Fruit fly (Drosophila melanogaster): ENCODE results near the gene CG5895.

Gene CG5895

dm6 chr3L:16002116-16002716, 33.1 kb upstream of the CG5895 start:
- no peak for TF ChIP-seq EcR (GFP tag; optimal IDR thresholded peaks at IDR 0.05)
- TF ChIP-seq CG4496 (GFP tag; IDR thresholded peaks at IDR 0.05): no peak
- peak; percentile 26 for TF ChIP-seq CG34367 (tag; optimal IDR thresholded peaks at IDR 0.05)
- peak; percentile 12 for TF ChIP-seq CG17806 (tag; optimal IDR thresholded peaks at IDR 0.05)
- no peak for TF ChIP-seq D1 (tag; optimal IDR thresholded peaks at IDR 0.05)
- TF ChIP-seq CG10348 (GFP tag; IDR thresholded peaks at IDR 0.05): no peak
- TF ChIP-seq CG8159 (tag; optimal IDR thresholded peaks at IDR 0.05): no peak
- peak; percentile 84 for TF ChIP-seq CG12605 (GFP tag; IDR thresholded peaks at IDR 0.05)
- peak; percentile 1 for TF ChIP-seq CG9948 (tag; optimal IDR thresholded peaks at IDR 0.05)
- TF ChIP-seq fd96Ca (GFP tag; IDR thresholded peaks at IDR 0.05): no peak; the same call in 1 of the 3 replicates
- TF ChIP-seq Snoo (tag; optimal IDR thresholded peaks at IDR 0.05): no peak
- TF ChIP-seq Ets98B (GFP tag; IDR thresholded peaks at IDR 0.05): peak; percentile 62
- TF ChIP-seq gl (tag; optimal IDR thresholded peaks at IDR 0.05): peak; percentile 78
- TF ChIP-seq CG15710 (tag; optimal IDR thresholded peaks at IDR 0.05): peak; percentile 32
- no peak for TF ChIP-seq rn (GFP tag; IDR thresholded peaks at IDR 0.05)
- TF ChIP-seq CG8301 (tag; optimal IDR thresholded peaks at IDR 0.05): peak; percentile 52
- TF ChIP-seq CG13204 (GFP tag; optimal IDR thresholded peaks at IDR 0.05): peak; percentile 41
- peak; percentile 60 for TF ChIP-seq Pif1A (GFP tag; optimal IDR thresholded peaks at IDR 0.05)
- TF ChIP-seq CG32121 (GFP tag; IDR thresholded peaks at IDR 0.05): peak; percentile 48; the same call in 1 of the 2 replicates
- TF ChIP-seq Pif1B (GFP tag; optimal IDR thresholded peaks at IDR 0.05): peak; percentile 37
- peak; percentile 62 for TF ChIP-seq CG14655 (GFP tag; optimal IDR thresholded peaks at IDR 0.05)

- TF ChIP-seq EcR (GFP tag; optimal IDR thresholded peaks at IDR 0.05) (peak; percentile 28), gl (tag; optimal IDR thresholded peaks at IDR 0.05) (peak; percentile 87), Snoo (tag; optimal IDR thresholded peaks at IDR 0.05) (peak; percentile 8), Pif1B (GFP tag; optimal IDR thresholded peaks at IDR 0.05) (peak; percentile 65), CG8301 (tag; optimal IDR thresholded peaks at IDR 0.05) (peak; percentile 34), CG9948 (tag; optimal IDR thresholded peaks at IDR 0.05) (peak; percentile 44), CG34367 (tag; optimal IDR thresholded peaks at IDR 0.05) (peak; percentile 75), CG32121 (GFP tag; IDR thresholded peaks at IDR 0.05) (peak; percentile 47), fd96Ca (GFP tag; IDR thresholded peaks at IDR 0.05) (peak; percentile 80; the same call in 2 of the 3 replicates), Ets98B (GFP tag; IDR thresholded peaks at IDR 0.05) (peak; percentile 76), CG4496 (GFP tag; IDR thresholded peaks at IDR 0.05) (peak; percentile 57; the same call in 1 of the 3 replicates), CG10348 (GFP tag; IDR thresholded peaks at IDR 0.05) (no peak), CG13204 (GFP tag; optimal IDR thresholded peaks at IDR 0.05) (peak; percentile 84), CG8159 (tag; optimal IDR thresholded peaks at IDR 0.05) (peak; percentile 56), CG14655 (GFP tag; optimal IDR thresholded peaks at IDR 0.05) (peak; percentile 72), CG17806 (tag; optimal IDR thresholded peaks at IDR 0.05) (peak; percentile 42), D1 (tag; optimal IDR thresholded peaks at IDR 0.05) (peak; percentile 11), CG12605 (GFP tag; IDR thresholded peaks at IDR 0.05) (peak; percentile 91), rn (GFP tag; IDR thresholded peaks at IDR 0.05) (no peak), Pif1A (GFP tag; optimal IDR thresholded peaks at IDR 0.05) (peak; percentile 69), CG15710 (tag; optimal IDR thresholded peaks at IDR 0.05) (peak; percentile 70)
These were observed 30.7 kb upstream of the CG5895 start, which contains the start of the genes hzg and mRpS31 for dm6 chr3L:16004401-16005237. Gene hzg (minus strand): TSS chr3L:16004736. Gene mRpS31 (plus strand): TSS chr3L:16005193.

dm6 chr3L:16010176-16010575, 25.1 kb upstream of the CG5895 start:
- TF ChIP-seq CG34367 (tag; optimal IDR thresholded peaks at IDR 0.05): no peak
- no peak for TF ChIP-seq CG12605 (GFP tag; IDR thresholded peaks at IDR 0.05)
- TF ChIP-seq CG8159 (tag; optimal IDR thresholded peaks at IDR 0.05): no peak
- TF ChIP-seq gl (tag; optimal IDR thresholded peaks at IDR 0.05): no peak
- no peak for TF ChIP-seq Pif1A (GFP tag; optimal IDR thresholded peaks at IDR 0.05)
- no peak for TF ChIP-seq CG17806 (tag; optimal IDR thresholded peaks at IDR 0.05)
- TF ChIP-seq rn (GFP tag; IDR thresholded peaks at IDR 0.05): no peak
- no peak for TF ChIP-seq fd96Ca (GFP tag; IDR thresholded peaks at IDR 0.05)
- TF ChIP-seq EcR (GFP tag; optimal IDR thresholded peaks at IDR 0.05): no peak

dm6 chr3L:16011319-16012210, 23.7 kb upstream of the CG5895 start, which contains the start of gene mib1:
Gene mib1 (minus strand): TSS chr3L:16011812.
- TF ChIP-seq CG8301 (tag; optimal IDR thresholded peaks at IDR 0.05) (no peak), fd96Ca (GFP tag; IDR thresholded peaks at IDR 0.05) (peak; percentile 68; the same call in 1 of the 3 replicates), CG12605 (GFP tag; IDR thresholded peaks at IDR 0.05) (0 out of 2 replicates have a peak, but pooled peaks have one; percentile 29), D1 (tag; optimal IDR thresholded peaks at IDR 0.05) (no peak), CG10348 (GFP tag; IDR thresholded peaks at IDR 0.05) (no peak), Pif1A (GFP tag; optimal IDR thresholded peaks at IDR 0.05) (no peak), Ets98B (GFP tag; IDR thresholded peaks at IDR 0.05) (peak; percentile 26), CG4496 (GFP tag; IDR thresholded peaks at IDR 0.05) (peak; percentile 32; the same call in 1 of the 3 replicates), CG8159 (tag; optimal IDR thresholded peaks at IDR 0.05) (no peak), rn (GFP tag; IDR thresholded peaks at IDR 0.05) (0 out of 2 replicates have a peak, but pooled peaks have one; percentile 26), Snoo (tag; optimal IDR thresholded peaks at IDR 0.05) (peak; percentile 36), EcR (GFP tag; optimal IDR thresholded peaks at IDR 0.05) (peak; percentile 27), Pif1B (GFP tag; optimal IDR thresholded peaks at IDR 0.05) (peak; percentile 37), CG14655 (GFP tag; optimal IDR thresholded peaks at IDR 0.05) (no peak), CG9948 (tag; optimal IDR thresholded peaks at IDR 0.05) (no peak), gl (tag; optimal IDR thresholded peaks at IDR 0.05) (no peak), CG17806 (tag; optimal IDR thresholded peaks at IDR 0.05) (no peak), CG15710 (tag; optimal IDR thresholded peaks at IDR 0.05) (no peak), CG13204 (GFP tag; optimal IDR thresholded peaks at IDR 0.05) (peak; percentile 93), CG34367 (tag; optimal IDR thresholded peaks at IDR 0.05) (no peak), CG32121 (GFP tag; IDR thresholded peaks at IDR 0.05) (no peak; the same call in none of the 2 replicates)

Data from whole organism, pupa.